Fruit fly (Drosophila melanogaster) whole organism, pupa: ENCODE results near the gene CG34417.

ENCODE experiments used
- CG8159 ChIP-seq: fragments of 200-800 bp; sonication (Bioruptor generic); optimal IDR thresholded peaks from 3 replicates; lab custom pipeline; 2018; ENCODE audit warnings: missing biosample characterization, mild to moderate bottlenecking, missing genetic modification characterization, moderate library complexity
- rn ChIP-seq: fragments of 200-800 bp; sonication (Bioruptor generic); IDR thresholded peaks from 2 replicates; pipeline ENCODE4 v1.3.6; 2022; ENCODE audit warnings: missing biosample characterization, missing genetic modification characterization

DNA sequence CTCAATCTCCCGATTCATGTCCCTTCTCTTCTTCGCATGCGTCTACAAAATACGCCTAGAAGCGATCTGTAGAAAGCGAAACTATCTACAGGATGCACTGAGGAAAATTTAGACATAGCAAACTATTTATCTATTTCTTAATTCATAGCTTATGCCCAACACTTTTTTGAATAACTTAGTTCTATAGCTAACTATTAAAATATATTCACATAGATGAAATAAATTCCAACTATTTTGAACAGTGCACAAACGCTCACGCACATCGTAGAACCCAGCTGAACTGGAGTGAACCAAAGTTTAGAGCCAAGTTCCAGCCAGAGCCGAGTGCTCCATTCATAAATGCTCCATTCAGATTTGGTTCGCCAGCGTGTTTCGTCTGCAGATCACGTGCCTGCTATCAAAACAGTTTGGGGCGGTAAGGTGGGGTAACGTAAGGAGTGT, 81.0 kb downstream of the CG34417 start:
- peak; percentile 79 for TF ChIP-seq CG8159 (tag; lab: Kevin White, UChicago)
- TF ChIP-seq rn (GFP tag; lab: Robert Waterston, UW) = peak; percentile 63
